Fruit fly (Drosophila melanogaster): ENCODE measurements around the gene PlexB.

- TF ChIP-seq wek (GFP tag; optimal IDR thresholded peaks at IDR 0.05) (peak; percentile 49), CG8290 (GFP tag; optimal IDR thresholded peaks at IDR 0.05) (no peak), CG8290 (tag; optimal IDR thresholded peaks at IDR 0.05) (peak; percentile 31 to 52), CG2116 (GFP tag; optimal IDR thresholded peaks at IDR 0.05) (no peak), CG1792 (GFP tag; optimal IDR thresholded peaks at IDR 0.05) (no peak), CG8281 (tag; optimal IDR thresholded peaks at IDR 0.05) (no peak), CG12769 (tag; optimal IDR thresholded peaks at IDR 0.05) (peak; percentile 21), sug (tag; optimal IDR thresholded peaks at IDR 0.05) (peak; percentile 18), cwo (GFP tag; optimal IDR thresholded peaks at IDR 0.05) (no peak), Mrtf (GFP tag; IDR thresholded peaks at IDR 0.05) (no peak), HmgD (GFP tag; optimal IDR thresholded peaks at IDR 0.05) (no peak), H15 (GFP tag; IDR thresholded peaks at IDR 0.05) (no peak)
These were observed 15.4 kb upstream of the PlexB start for dm6 chr4:58896-59525.
